Worm (Caenorhabditis elegans): ENCODE results near the gene oac-7.

Gene oac-7

DNA sequence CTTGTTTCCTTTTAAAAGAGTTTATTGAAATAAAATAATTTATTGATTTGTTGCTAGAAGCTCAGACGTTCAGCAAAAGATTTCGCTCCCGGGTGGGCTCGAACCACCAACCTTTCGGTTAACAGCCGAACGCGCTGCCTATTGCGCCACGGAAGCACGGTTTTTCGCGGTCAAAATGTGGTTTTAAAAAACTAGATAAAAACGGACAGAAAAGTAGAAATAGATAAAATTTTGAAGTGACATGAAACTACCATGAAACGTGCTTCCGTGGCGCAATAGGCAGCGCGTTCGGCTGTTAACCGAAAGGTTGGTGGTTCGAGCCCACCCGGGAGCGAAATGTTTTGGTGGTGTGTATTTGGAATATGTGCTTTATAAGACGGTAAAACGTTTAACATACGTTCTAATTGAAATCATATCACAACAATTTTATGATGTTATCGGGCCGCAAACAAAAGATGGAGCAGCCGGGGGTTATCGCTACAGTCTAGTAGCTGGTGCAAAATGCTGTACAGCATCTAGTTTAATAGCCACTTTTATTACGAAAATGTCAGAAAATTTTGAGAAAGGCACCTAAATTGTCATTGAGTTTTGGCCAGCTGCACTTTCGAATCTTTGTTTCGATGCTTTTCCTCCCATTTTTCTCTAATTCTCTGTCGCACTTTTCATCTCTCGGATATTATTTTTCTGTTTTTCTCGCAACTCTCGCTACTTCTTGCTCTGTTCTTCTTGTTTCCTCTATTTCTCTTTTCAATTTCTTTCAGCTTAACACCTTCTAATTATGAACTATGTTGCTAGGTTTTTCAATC, 28.9 kb downstream of the oac-7 start, which contains the start of gene slc-9B.2:
Gene slc-9B.2 (plus strand): TSS at position 756 of the 806 bp plus-strand sequence.
- TF ChIP-seq elt-2 (tag; optimal IDR thresholded peaks at IDR 0.05) (peak; percentile 66), nfya-1 (tag; optimal IDR thresholded peaks at IDR 0.05; ENCODE audit: insufficient read depth) (peak; percentile 18)

DNA sequence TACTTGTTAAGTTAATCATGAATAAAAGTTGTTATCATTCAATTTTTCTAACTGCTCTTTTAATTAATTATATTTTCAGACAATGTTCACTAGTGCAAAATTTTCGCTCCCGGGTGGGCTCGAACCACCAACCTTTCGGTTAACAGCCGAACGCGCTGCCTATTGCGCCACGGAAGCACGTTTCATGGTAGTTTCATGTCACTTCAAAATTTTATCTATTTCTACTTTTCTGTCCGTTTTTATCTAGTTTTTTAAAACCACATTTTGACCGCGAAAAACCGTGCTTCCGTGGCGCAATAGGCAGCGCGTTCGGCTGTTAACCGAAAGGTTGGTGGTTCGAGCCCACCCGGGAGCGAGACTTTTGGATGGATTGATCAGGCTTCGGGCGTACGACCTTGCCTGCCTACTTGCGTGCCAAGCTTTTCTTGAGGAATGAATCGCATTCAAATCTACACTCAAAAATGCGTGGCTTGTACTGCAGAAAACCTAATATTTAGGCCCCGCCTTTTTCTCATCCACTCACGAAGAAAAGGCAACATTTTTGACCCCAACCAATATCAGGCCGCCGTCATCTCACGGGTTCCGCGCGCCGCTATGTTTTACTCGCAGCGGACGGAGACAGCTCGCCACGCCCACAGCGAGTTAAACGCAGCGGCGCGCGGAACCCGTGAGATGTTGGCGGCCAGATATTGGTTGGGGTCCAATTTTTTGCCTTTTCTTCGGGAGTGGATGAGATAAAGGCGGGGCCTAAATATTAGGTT, 32.1 kb downstream of the oac-7 start:
- TF ChIP-seq elt-2 (tag; optimal IDR thresholded peaks at IDR 0.05) = peak; percentile 25

DNA sequence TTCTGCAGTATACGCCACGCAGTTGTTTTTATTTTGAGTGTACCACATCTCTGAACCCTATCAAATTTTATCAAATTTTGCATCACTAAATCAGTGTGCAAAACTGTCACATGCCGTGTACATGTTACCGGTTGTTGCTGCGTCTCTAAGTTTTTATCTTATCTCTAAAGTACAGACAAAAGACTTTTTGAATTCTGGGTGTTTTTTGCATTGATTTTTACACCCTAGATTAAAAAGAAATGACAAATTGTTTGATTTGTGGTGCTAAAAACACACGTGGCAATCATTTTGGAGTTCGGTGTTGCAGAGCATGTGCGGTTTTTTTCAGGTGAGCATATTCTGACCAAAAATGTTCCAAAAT, 32.6 kb downstream of the oac-7 start, which contains the start of gene nhr-193:
Gene nhr-193 (plus strand): TSS at position 51 of the 361 bp plus-strand sequence.
- TF ChIP-seq tbx-2 (tag; optimal IDR thresholded peaks at IDR 0.05) (no peak), jun-1 (tag; optimal IDR thresholded peaks at IDR 0.05) (peak; percentile 6), elt-2 (tag; optimal IDR thresholded peaks at IDR 0.05) (peak; percentile 74), pqm-1 (tag; optimal IDR thresholded peaks at IDR 0.05) (peak; percentile 88)

DNA sequence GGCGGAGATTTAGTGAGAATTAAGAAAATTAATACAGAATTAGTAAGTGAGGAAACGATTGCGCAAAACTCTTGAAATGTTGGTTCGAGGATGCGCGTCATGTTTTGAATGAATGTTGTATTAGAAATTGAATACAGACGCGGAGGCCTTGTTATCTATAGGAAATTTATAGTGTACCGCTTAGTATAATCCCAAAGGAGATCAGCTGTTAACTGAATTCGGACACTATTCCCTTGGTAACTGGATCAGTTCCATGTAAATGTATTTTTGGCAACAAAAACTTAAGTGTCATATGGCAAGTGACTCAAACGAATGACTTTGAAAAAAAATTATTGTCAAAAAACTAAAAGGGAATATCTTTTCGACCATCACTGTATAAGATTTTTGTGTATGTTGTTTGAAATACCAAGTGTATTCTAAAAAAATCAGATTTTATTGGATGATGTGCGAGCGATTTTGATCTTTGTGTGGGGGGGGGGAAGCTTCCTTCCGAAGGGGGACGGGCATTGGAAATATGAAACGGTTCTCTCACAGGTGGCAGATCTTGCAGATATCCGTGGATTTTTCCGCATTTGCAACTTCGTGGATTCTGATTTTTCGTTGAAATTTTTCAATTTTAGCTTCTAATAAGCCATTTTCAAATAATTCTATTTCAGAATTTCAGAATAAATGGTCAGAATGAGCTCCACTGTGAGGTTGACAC, 37.0 kb downstream of the oac-7 start, which contains the start of the genes W08G11.5 and W08G11.1:
Gene W08G11.5 (minus strand): TSS at position 101 of the 703 bp plus-strand sequence.
Gene W08G11.1 (plus strand): TSS at position 653 of the 703 bp plus-strand sequence.
- TF ChIP-seq zag-1 (tag; optimal IDR thresholded peaks at IDR 0.05) (no peak), eor-1 (tag; optimal IDR thresholded peaks at IDR 0.05) (no peak), fkh-10 (GFP tag; optimal IDR thresholded peaks at IDR 0.05) (no peak), nhr-25 (tag; optimal IDR thresholded peaks at IDR 0.05) (no peak), nhr-237 (tag; optimal IDR thresholded peaks at IDR 0.05) (no peak)

DNA sequence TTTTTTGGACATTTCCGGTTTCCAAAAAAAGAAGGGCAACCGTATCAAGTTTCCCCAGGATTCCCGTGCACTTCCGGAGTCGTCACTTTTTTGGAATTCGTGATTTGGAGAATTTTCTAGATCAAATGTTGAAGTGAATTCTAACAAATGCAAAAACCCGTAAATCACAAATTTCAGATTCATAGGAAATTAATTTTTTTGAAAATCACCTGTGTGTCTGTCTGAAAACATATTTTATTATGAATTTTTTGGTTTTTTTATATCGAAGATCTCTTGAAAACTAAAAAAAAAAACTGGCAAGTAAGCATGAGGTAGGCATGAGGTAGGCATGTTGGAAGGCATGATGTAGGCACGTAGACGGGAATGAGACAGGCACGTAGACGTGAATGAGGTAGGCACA, 40.5 kb downstream of the oac-7 start:
- no peak for TF ChIP-seq lin-15B (tag; optimal IDR thresholded peaks at IDR 0.05)

DNA sequence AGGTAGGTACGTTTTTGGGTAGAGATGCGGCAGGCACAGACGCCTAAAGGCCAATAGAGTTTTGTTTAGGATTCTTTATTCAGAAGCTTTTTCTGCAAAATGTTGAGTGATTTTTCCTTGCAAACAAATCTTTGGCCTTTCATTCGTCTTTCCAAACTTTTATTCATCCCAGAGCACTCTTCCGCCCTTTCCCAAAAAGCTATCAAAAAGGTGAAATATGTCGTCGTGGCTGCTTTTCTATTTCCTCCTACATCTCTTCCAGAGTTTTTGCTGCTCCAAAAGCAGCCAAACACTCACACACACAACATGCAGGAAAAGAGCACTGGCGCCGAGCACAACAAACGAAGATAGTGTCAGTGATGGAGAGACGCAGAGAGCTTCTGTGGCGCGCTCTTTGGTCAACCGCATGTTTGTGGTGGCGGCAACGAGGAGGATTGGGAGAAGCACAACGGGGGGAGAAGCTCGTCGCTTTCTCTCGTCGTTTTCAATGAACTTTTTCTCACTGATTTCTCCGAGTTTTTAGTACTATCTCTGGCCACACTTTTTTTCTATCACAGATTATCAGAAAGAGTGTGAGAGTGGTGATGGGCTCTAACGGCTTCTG, 41.3 kb downstream of the oac-7 start:
- TF ChIP-seq fkh-10 (GFP tag; optimal IDR thresholded peaks at IDR 0.05) (peak; percentile 36), lin-15B (tag; optimal IDR thresholded peaks at IDR 0.05) (peak; percentile 45), snpc-4 (tag; optimal IDR thresholded peaks at IDR 0.05) (peak; percentile 65), ZK546.5 (tag; optimal IDR thresholded peaks at IDR 0.05) (no peak), nhr-11 (tag; optimal IDR thresholded peaks at IDR 0.05) (peak; percentile 23), zag-1 (tag; optimal IDR thresholded peaks at IDR 0.05) (no peak), lin-39 (tag; optimal IDR thresholded peaks at IDR 0.05) (peak; percentile 55), hmg-11 (tag; optimal IDR thresholded peaks at IDR 0.05) (peak; percentile 64), elt-2 (tag; optimal IDR thresholded peaks at IDR 0.05) (peak; percentile 53), pqm-1 (tag; optimal IDR thresholded peaks at IDR 0.05) (peak; percentile 38), ceh-82 (tag; optimal IDR thresholded peaks at IDR 0.05) (no peak), pha-4 (tag; optimal IDR thresholded peaks at IDR 0.05) (peak; percentile 70), egl-5 (tag; optimal IDR thresholded peaks at IDR 0.05) (peak; percentile 2), nfya-1 (tag; optimal IDR thresholded peaks at IDR 0.05; ENCODE audit: insufficient read depth) (peak; percentile 87)

DNA sequence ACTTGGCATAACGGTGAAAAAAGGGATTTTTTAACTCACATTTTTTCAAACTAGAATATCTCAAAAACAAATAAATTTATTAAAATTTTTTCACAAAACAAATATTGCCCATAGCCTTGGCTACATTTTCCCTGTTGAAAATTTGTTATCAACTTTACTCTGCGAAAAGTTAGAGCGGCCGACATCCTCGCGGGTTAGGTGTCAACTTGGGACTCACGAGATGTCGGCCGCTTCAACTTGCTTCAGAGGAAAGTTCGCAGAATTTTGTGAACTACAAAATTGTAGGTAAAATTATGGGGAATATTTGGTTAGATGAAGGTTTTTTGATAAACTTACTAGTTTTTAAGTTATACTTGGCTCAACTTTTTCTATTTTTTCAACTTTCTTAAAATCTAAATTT, 42.2 kb downstream of the oac-7 start:
- TF ChIP-seq lin-39 (tag; optimal IDR thresholded peaks at IDR 0.05) = no peak
- TF ChIP-seq jun-1 (tag; optimal IDR thresholded peaks at IDR 0.05) = no peak
- no peak for TF ChIP-seq ceh-28 (tag; optimal IDR thresholded peaks at IDR 0.05)
- TF ChIP-seq nhr-25 (tag; optimal IDR thresholded peaks at IDR 0.05) = no peak
- no peak for TF ChIP-seq eor-1 (tag; optimal IDR thresholded peaks at IDR 0.05)
- no peak for TF ChIP-seq fkh-10 (GFP tag; optimal IDR thresholded peaks at IDR 0.05)
- TF ChIP-seq lsy-12 (tag; optimal IDR thresholded peaks at IDR 0.05) = no peak
- peak; percentile 80 for TF ChIP-seq snpc-4 (tag; optimal IDR thresholded peaks at IDR 0.05)
